Worm (Caenorhabditis elegans): ENCODE measurements around the gene ZK1058.3.

DNA sequence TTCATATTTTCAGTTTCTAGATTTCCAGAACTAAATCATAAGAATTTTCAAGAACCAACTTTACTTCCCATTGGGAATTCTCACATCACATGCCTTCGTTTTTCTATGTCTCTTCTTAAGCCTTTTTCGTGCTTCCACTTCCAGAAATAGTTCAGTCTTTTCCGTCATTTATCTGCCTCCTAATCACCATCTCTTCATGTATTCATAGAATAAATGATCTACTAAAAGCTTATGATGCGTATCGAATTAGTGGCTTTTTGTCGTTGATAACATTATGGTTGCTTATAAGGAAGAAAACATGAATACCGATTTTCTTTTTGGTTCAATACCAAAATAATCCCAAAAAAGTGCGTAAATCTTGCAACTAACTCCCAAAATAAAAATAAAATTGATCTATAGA, 36.2 kb downstream of the ZK1058.3 start:
- TF ChIP-seq hmg-4 (GFP tag; optimal IDR thresholded peaks at IDR 0.05) (no peak), tbx-11 (GFP tag; IDR thresholded peaks at IDR 0.05) (no peak), ceh-36 (tag; optimal IDR thresholded peaks at IDR 0.05) (no peak), flt-1 (GFP tag; IDR thresholded peaks at IDR 0.05) (no peak), ceh-13 (GFP tag; optimal IDR thresholded peaks at IDR 0.05) (no peak), sea-1 (GFP tag; conservative IDR thresholded peaks at IDR 0.05) (no peak), ama-1 (optimal IDR thresholded peaks at IDR 0.05) (no peak), hnd-1 (tag; optimal IDR thresholded peaks at IDR 0.05) (no peak), pes-1 (GFP tag; IDR thresholded peaks at IDR 0.05) (no peak), tbx-37 (GFP tag; conservative IDR thresholded peaks at IDR 0.05) (no peak), scrt-1 (GFP tag; IDR thresholded peaks at IDR 0.05) (no peak), F13C5.2 (tag; optimal IDR thresholded peaks at IDR 0.05) (no peak)
